Fruit fly (Drosophila melanogaster): ENCODE data around the gene PPYR1.

dm6 chrX:15203634-15204033 is 41.1 kb downstream of the PPYR1 start:
- TF ChIP-seq usp (GFP tag; optimal IDR thresholded peaks at IDR 0.05) (no peak), Dll (optimal IDR thresholded peaks at IDR 0.05) (no peak), CG8478 (optimal IDR thresholded peaks at IDR 0.05) (no peak), EcR (GFP tag; optimal IDR thresholded peaks at IDR 0.05) (no peak)
